Fruit fly (Drosophila melanogaster) whole organism, adult: ENCODE results near the gene mRpS22.
"Not testable (repeated sequence)": the region's sequence is repeated elsewhere in the genome, so short reads cannot be mapped to it uniquely, and the experiment has no call there.

Source experiments
- CG11617 ChIP-seq: fragments of 200-800 bp; sonication (Bioruptor generic); optimal IDR thresholded peaks from 2 replicates; lab custom pipeline; 2017; ENCODE audit warnings: mild to moderate bottlenecking, missing biosample characterization, missing genetic modification reagents, missing genetic modification characterization
- CG1620 ChIP-seq: fragments of 200-800 bp; sonication (Bioruptor generic); optimal IDR thresholded peaks from 2 replicates; lab custom pipeline; 2016; ENCODE audit warnings: missing biosample characterization, missing genetic modification characterization
- CG33017 ChIP-seq: fragments of 200-800 bp; sonication (Bioruptor generic); optimal IDR thresholded peaks from 2 replicates; lab custom pipeline; 2018; ENCODE audit warnings: missing biosample characterization, mild to moderate bottlenecking, missing genetic modification characterization, moderate library complexity
- CG5204 ChIP-seq: fragments of 200-800 bp; sonication (Bioruptor generic); optimal IDR thresholded peaks from 2 replicates; lab custom pipeline; 2016; ENCODE audit warnings: missing biosample characterization, missing genetic modification characterization
- Clk ChIP-seq: fragments of 200-800 bp; sonication (Bioruptor generic); optimal IDR thresholded peaks from 2 replicates; lab custom pipeline; 2017; ENCODE audit warnings: missing biosample characterization, missing genetic modification characterization
- Crg-1 ChIP-seq: fragments of 200-800 bp; sonication (Bioruptor generic); optimal IDR thresholded peaks from 2 replicates; lab custom pipeline; 2016; ENCODE audit warnings: missing biosample characterization, missing genetic modification characterization
- cnc ChIP-seq, 2 experiments: fragments of >200 bp; optimal IDR thresholded peaks; 2 replicates each; lab custom pipeline; 2017
- kay ChIP-seq: fragments of 200-800 bp; sonication (Bioruptor generic); peaks from one replicate; lab custom pipeline; 2016; ENCODE audit warnings: missing biosample characterization, missing genetic modification characterization, borderline replicate concordance
- ovo ChIP-seq: fragments of 200-800 bp; sonication (Bioruptor generic); optimal IDR thresholded peaks from 2 replicates; lab custom pipeline; 2016; ENCODE audit warnings: missing biosample characterization, missing genetic modification characterization

DNA sequence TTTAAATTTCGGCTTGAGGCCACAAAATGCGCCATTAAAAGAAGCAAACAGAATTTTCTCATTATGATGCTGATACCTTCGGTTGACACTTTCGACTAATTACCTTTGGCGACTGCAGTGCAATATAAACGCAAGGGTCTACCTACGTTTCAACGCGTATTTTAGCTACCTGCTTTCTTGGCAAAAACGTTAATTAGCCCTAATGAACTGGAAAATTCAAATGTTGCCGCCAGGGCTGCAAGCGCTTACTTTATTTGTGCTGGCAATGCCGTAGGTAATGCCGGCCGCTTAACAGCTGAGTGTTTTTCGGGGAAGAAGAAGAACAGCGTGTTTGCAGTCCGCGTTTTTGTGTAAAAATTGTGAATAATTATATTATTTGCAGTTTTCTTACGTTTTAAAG, 46.4 kb downstream of the mRpS22 start, which contains the start of the genes CG31131 and CG4849:
- not testable (repeated sequence) for TF ChIP-seq Crg-1; CG5204 (GFP tag; lab: Kevin White, UChicago); Clk (GFP tag; lab: Kevin White, UChicago); CG1620 (GFP tag; lab: Kevin White, UChicago); ovo (GFP tag; lab: Kevin White, UChicago); cnc (optimal IDR thresholded peaks at IDR 0.05; lab: Kevin White, UChicago); CG33017 (tag; lab: Kevin White, UChicago); kay; CG11617
